Worm (Caenorhabditis elegans) whole organism, young adult: ENCODE measurements around the gene Y73B6BL.44.

ENCODE experiments used
- F55B11.4 ChIP-seq: sonication (generic microtip); optimal IDR thresholded peaks from 2 replicates; lab custom pipeline; 2016; ENCODE audit warnings: missing compliant biosample characterization, missing genetic modification characterization, borderline replicate concordance; ENCODE audit not compliant: insufficient read depth
- F57C9.4 ChIP-seq: sonication (generic microtip); optimal IDR thresholded peaks from 2 replicates; lab custom pipeline; 2017; ENCODE audit warnings: mild to moderate bottlenecking, missing genetic modification characterization, missing compliant biosample characterization
- ceh-79 ChIP-seq: sonication (generic microtip); optimal IDR thresholded peaks from 2 replicates; lab custom pipeline; 2017; ENCODE audit warnings: mild to moderate bottlenecking, missing genetic modification characterization, missing compliant biosample characterization
- ets-4 ChIP-seq: fragments of 200-800 bp; sonication (Bioruptor generic); optimal IDR thresholded peaks from 2 replicates; lab custom pipeline; 2018; ENCODE audit warnings: mild to moderate bottlenecking, missing genetic modification characterization, missing compliant biosample characterization
- snpc-4 ChIP-seq, 5 experiments: fragments of 150-350 bp in 1 of 5; sonication (generic microtip) in 4 of 5; optimal IDR thresholded peaks; 2 replicates each; lab custom pipeline; 2014 to 2018; ENCODE audit warnings: missing genetic modification characterization in 5 of 5, missing biosample characterization in 3 of 5, antibody characterized with exemption in 2 of 5, mild to moderate bottlenecking in 2 of 5, missing compliant biosample characterization in 2 of 5, missing genotype in 2 of 5, moderate library complexity in 2 of 5, missing genetic modification reagents in 1 of 5

DNA sequence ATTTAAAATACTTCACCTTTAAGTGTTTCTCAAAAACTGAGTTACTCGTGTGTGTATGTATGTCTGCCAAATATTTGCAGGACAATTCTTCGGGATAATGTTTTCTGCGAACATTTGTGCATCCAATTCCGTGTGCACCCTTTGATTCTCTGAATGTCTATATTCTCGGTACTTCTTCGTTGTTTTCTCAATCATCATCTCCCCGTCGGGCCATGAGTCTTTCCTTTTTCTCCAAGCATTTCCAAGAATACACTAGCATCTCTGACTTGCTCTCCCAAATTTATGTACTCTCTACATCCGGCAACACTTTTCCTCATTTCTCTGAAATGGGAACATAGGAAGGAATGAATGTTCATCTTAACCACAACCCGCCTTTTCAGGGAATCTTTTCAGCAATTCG lies 21.3 kb downstream of the Y73B6BL.44 start:
- TF ChIP-seq ceh-79 (tag; lab: Kevin White, UChicago), result no peak
- no peak for TF ChIP-seq F57C9.4 (tag; lab: Kevin White, UChicago)
- TF ChIP-seq snpc-4 (GFP tag; optimal IDR thresholded peaks at IDR 0.05; lab: Kevin White, UChicago), result no peak
- no peak for TF ChIP-seq snpc-4 (tag; optimal IDR thresholded peaks at IDR 0.05; lab: Kevin White, UChicago)
- TF ChIP-seq F55B11.4 (tag; lab: Kevin White, UChicago), result no peak
- TF ChIP-seq ets-4, result no peak
